Fruit fly (Drosophila melanogaster) whole organism, larva: ENCODE measurements around the gene CG11164.
A peak's percentile ranks its signal among the peaks of the same experiment; 100 is the strongest.

ENCODE experiments used
- noc ChIP-seq: fragments of 200-800 bp; sonication (Bioruptor generic); optimal IDR thresholded peaks from 3 replicates; lab custom pipeline; 2019; ENCODE audit warnings: missing biosample characterization, mild to moderate bottlenecking, missing genetic modification characterization, moderate library complexity

The CG11164 gene

dm6 chrX:13639998-13640691 lies 27.7 kb upstream of the CG11164 start:
- TF ChIP-seq noc (tag; lab: Kevin White, UChicago), result peak; percentile 95

DNA sequence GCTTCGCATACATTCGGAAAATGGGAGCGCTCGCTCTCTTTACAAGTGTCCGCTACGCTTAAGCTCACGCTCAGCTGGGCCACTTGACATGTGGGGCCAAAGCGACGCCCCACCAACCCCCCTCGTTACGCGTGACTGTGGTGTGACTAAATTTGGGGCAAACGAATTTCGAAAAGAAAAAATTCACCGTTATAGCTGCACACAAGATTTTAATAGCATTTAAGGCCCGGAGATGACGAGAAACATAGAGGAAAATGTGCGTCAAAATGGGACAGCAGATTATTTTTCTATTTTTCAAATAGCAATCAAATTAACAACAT lies 27.2 kb upstream of the CG11164 start:
- no peak for TF ChIP-seq noc (tag; lab: Kevin White, UChicago)

- peak; percentile 93 for TF ChIP-seq noc (tag; lab: Kevin White, UChicago)
These were observed 26.5 kb upstream of the CG11164 start for dm6 chrX:13641115-13641890.

dm6 chrX:13641891-13642617 lies 25.8 kb upstream of the CG11164 start:
- TF ChIP-seq noc (tag; lab: Kevin White, UChicago), result no peak

DNA sequence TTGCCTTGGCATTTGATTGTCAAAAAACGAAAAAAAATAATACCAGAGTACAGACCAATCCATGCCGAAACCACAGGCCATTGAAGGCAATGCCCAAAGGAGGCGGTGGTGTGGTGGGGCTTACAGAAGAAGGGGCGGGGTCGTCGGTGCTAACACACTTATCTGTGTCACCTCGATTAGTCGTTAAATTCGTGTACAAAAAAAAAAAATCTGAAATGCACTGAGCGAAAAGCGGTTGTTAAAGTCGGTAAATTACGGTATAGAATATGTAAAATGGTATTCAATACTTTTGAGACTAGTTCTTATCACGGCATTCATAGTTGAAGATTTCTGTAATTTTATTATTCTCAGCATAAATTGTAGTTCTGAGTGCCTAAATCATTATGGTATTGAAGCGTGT lies 23.9 kb upstream of the CG11164 start:
- no peak for TF ChIP-seq noc (tag; lab: Kevin White, UChicago)

DNA sequence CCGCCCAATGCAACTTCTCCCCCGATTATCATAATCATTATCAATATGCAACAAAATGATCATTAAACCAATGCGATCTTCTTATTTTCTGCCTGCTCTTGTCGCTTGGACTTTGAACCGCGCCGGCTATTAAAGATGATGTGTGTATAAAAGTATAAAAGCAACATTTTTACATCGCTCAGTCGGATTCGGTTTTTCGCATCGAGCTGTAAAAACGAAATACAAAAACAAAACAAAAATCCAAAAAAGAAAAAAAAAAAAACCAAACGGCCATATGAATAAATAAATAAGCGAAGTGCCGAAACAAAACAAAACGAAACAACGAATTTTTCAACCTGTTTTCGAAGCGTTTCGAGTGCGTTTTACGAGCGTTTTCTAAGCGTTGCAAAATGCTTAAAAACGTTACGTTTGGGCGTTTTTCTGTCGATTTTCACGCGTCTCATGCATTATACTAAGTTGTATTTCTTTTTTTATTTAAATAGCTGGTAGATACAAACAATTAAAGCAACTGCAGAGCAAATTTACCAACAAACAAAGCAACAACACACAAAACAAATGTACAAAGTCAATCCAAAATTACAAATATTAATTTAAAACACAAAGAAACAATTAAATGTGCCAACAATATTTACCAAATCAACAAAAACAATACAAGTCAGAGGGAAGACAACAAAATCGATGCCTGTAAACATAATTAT lies 23.0 kb upstream of the CG11164 start:
- TF ChIP-seq noc (tag; lab: Kevin White, UChicago), result no peak

DNA sequence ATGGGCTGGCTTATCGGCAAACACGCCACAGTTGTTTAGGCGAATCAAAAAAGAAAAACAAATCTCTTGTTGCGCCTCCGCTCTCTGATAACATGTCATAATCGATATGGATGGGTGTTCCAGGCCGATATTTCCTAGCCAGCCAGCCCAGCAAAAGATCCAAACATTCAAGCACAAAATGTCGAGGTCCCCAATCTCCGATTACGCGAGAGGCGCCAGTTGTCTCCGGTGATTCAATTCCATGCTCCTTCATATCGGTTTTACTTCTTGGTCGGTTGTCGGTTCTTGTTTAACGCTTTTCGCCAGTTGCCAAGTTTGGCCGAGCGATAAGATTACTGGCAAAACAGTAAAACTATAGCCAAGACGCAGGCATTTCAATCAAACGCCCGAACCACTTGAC lies 21.6 kb upstream of the CG11164 start:
- no peak for TF ChIP-seq noc (tag; lab: Kevin White, UChicago)

dm6 chrX:13648819-13649218 lies 19.0 kb upstream of the CG11164 start:
- no peak for TF ChIP-seq noc (tag; lab: Kevin White, UChicago)

DNA sequence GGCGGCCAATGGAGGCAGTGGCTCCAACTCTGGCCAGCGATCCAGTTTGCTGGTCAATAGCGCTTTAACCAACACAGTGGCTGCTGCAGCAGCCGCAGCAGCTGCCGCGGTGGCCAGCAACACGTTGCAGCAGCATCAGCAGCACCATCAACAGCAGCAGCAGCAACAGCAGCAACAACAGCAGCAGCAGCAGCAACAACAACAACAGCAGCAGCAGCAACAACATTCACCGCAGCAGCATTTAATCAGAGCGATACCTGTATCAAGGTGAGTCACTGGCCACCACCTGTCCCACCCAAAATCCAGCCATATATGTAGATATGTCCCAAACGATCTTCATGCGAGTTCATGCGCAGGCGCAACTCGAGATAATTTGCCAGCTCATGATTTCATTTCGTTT lies 18.0 kb upstream of the CG11164 start:
- no peak for TF ChIP-seq noc (tag; lab: Kevin White, UChicago)

- no peak for TF ChIP-seq noc (tag; lab: Kevin White, UChicago)
These were observed 16.6 kb upstream of the CG11164 start for dm6 chrX:13651170-13651569.

DNA sequence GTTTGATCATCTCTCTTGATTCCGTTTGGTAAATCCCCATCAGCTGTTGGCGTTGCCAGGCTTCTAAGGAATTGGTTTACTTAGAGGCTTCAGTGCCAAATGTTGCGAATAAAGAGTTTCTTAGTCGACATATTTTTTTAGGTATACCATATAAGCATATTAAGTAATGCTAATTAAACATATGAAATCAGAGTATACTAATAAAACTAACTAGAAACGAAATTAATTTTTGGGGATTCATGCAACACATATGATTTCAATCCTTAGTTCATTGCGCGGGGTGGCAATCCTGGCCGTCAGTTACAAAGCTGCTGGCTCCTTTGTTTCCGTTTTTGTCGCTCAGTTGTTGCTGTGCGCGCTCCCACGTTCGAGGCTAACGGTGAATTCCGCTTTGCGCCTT lies 1.6 kb downstream of the CG11164 start, which contains the start of gene CG15760:
CG15760 (plus strand) TSS at position 334 of the 400 bp plus-strand sequence.
- no peak for TF ChIP-seq noc (tag; lab: Kevin White, UChicago)

DNA sequence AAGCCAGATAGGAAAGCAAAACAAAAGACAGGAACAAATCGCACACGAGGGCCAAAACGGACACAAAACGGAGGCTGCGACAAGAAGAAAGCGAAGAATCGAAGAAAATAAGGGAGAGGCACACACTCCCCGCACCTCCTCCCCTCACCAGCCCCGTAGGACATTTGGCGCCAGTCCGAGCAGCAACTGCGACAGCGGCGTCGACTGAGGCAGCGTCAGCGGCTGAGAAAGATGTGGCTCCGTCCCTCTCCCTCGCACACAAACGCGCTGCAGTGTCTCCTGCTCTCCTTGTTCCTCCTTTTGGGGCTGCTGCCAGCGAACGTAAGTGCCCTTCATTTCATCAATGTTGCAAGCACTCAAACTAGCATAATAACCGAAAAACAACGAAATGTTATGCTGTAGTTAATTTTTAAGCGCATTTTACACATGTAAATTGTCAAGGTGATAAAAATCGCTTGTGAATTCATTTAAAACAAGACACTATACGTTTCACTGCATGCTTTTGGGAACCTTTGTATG lies 2.6 kb downstream of the CG11164 start:
- no peak for TF ChIP-seq noc (tag; lab: Kevin White, UChicago)

DNA sequence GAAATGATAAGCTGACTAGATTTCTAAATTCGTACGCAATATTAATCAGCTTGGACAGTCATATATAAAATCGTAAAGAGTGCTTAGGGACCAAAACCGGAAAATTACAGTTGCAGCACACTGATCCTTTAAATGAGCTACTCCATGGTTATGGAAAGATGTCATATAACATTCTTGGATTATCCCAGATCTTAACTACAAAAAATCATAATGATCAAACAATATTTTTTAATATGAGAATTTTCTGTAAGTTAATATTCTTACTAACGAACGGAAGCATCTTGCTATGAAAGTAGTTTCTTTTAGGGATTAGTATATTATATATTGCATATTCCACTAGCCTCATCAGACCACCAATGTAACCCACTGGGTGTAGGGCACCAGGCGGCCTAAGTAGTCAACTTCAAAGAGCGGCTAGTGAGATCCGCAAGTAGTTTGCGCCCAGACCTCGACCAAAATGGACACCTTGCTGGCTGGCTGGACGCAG lies 8.7 kb downstream of the CG11164 start, which contains the start of gene CG11162:
CG11162 (plus strand) TSS at position 437 of the 487 bp plus-strand sequence.
- peak; percentile 97 for TF ChIP-seq noc (tag; lab: Kevin White, UChicago)

DNA sequence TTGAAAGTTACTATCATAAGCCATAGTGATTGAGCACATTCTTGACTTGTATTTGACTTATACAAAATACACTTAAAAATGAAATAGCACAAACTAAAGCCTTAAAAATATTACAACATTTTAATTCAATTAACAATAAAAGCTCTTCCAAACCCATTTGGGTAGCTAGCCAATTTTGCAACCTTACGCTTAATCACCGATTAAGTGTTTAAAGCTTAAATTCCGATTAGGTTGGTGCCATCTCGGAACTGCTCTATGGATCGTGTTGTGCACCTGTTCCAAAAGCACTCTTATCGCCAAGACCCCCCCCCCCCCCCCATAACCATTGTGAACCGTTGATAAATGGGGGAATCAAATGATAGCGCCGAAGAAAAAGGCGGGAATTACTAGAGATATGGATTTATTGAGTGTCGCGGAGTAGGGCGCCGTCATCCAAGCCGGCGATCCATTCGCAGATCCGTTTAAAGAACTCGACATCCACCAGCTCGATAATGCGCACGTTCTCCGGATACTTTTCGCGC lies 10.2 kb downstream of the CG11164 start:
- TF ChIP-seq noc (tag; lab: Kevin White, UChicago), result peak; percentile 2

DNA sequence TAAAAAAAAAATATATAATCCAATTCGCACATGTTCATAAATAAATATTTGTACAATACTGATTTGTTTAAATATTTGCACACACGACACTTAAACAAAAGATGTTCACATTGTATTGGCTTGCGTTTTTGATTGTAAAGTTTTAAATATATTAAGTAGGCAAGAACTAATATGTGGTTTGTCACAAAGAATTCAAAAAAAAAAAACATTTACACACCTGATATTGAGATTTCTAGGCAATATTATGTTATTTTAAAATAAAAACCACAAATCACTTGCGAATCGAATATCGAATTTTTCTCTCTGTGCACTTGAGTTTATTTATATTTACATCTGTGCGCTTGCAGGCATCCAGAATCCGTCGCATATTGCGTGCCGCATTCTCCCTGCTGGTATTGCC lies 11.8 kb downstream of the CG11164 start:
- TF ChIP-seq noc (tag; lab: Kevin White, UChicago), result peak; percentile 59
